Worm (Caenorhabditis elegans) whole organism, early embryonic: ENCODE measurements around the gene F13A7.12.
"Not testable (repeated sequence)": the region's sequence is repeated elsewhere in the genome, so short reads cannot be mapped to it uniquely, and the experiment has no call there.

ENCODE experiments used
- B0310.2 ChIP-seq: sonication (generic microtip); optimal IDR thresholded peaks from 2 replicates; lab custom pipeline; 2016; ENCODE audit warnings: mild to moderate bottlenecking, missing genetic modification characterization, missing compliant biosample characterization
- F13C5.2 ChIP-seq: sonication (generic microtip); optimal IDR thresholded peaks from 2 replicates; lab custom pipeline; 2017; ENCODE audit warnings: mild to moderate bottlenecking, missing genetic modification characterization, inconsistent platforms, missing compliant biosample characterization
- aly-1 ChIP-seq: sonication (generic microtip); optimal IDR thresholded peaks from 2 replicates; lab custom pipeline; 2016; ENCODE audit warnings: missing genetic modification characterization, missing compliant biosample characterization
- ama-1 ChIP-seq: fragments of 150-350 bp; optimal IDR thresholded peaks from 2 replicates; lab custom pipeline; 2014
- ceh-13 ChIP-seq: fragments of 200-800 bp; sonication (Bioruptor generic); optimal IDR thresholded peaks from 2 replicates; lab custom pipeline; 2018; ENCODE audit warnings: mild to moderate bottlenecking, missing genetic modification characterization, missing compliant biosample characterization
- ceh-36 ChIP-seq: sonication (generic microtip); optimal IDR thresholded peaks from 2 replicates; lab custom pipeline; 2016; ENCODE audit warnings: missing genetic modification characterization, inconsistent platforms, missing compliant biosample characterization
- ets-7 ChIP-seq: sonication (generic microtip); optimal IDR thresholded peaks from 2 replicates; lab custom pipeline; 2016; ENCODE audit warnings: missing genotype, missing genetic modification characterization, missing compliant biosample characterization
- flt-1 ChIP-seq: fragments of 200-800 bp; sonication (Bioruptor generic); IDR thresholded peaks from 2 replicates; pipeline ENCODE4 v1.3.6; 2022; ENCODE audit warnings: missing genetic modification characterization, missing compliant biosample characterization
- hmbx-1 ChIP-seq: sonication (generic microtip); optimal IDR thresholded peaks from 2 replicates; lab custom pipeline; 2016; ENCODE audit warnings: mild to moderate bottlenecking, missing genetic modification characterization, missing compliant biosample characterization
- hmg-4 ChIP-seq: fragments of 200-800 bp; sonication (Bioruptor generic); optimal IDR thresholded peaks from 2 replicates; lab custom pipeline; 2018; ENCODE audit warnings: mild to moderate bottlenecking, missing genetic modification characterization, missing compliant biosample characterization
- hnd-1 ChIP-seq: sonication (generic microtip); optimal IDR thresholded peaks from 2 replicates; lab custom pipeline; 2016; ENCODE audit warnings: missing genetic modification characterization, missing compliant biosample characterization
- pes-1 ChIP-seq: fragments of 200-800 bp; sonication (Bioruptor generic); IDR thresholded peaks from 2 replicates; pipeline ENCODE4 v1.3.6; 2022; ENCODE audit warnings: missing genetic modification reagents, missing genetic modification characterization, missing compliant biosample characterization
- scrt-1 ChIP-seq: fragments of 200-800 bp; sonication (Bioruptor generic); IDR thresholded peaks from 2 replicates; pipeline ENCODE4 v1.3.6; 2022; ENCODE audit warnings: missing genetic modification characterization, missing compliant biosample characterization
- sea-1 ChIP-seq: fragments of 200-800 bp; sonication (Bioruptor generic); conservative IDR thresholded peaks from 2 replicates; pipeline ENCODE4 v1.3.6; 2022; ENCODE audit warnings: missing genetic modification characterization, missing compliant biosample characterization
- tbx-11 ChIP-seq: fragments of 200-800 bp; sonication (Bioruptor generic); IDR thresholded peaks from 2 replicates; pipeline ENCODE4 v1.3.6; 2022; ENCODE audit warnings: missing genetic modification characterization, missing compliant biosample characterization
- tbx-37 ChIP-seq: fragments of 200-800 bp; sonication (Bioruptor generic); conservative IDR thresholded peaks from 2 replicates; pipeline ENCODE4 v1.3.6; 2022; ENCODE audit warnings: missing genetic modification reagents, missing genetic modification characterization, missing compliant biosample characterization
- tra-4 ChIP-seq: sonication (generic microtip); optimal IDR thresholded peaks from 2 replicates; lab custom pipeline; 2017; ENCODE audit warnings: missing genetic modification characterization, missing compliant biosample characterization

F13A7.12 gene

ce11 chrV:16374676-16375075, 21.2 kb upstream of the F13A7.12 start, which contains the start of gene srv-34:
Gene srv-34 (minus strand): TSS chrV:16374776.
- TF ChIP-seq B0310.2 (tag; lab: Kevin White, UChicago) (no peak), ets-7 (tag; lab: Kevin White, UChicago) (no peak), ceh-36 (tag; lab: Kevin White, UChicago) (no peak), pes-1 (no peak), ama-1 (lab: Kevin White, UChicago) (no peak), sea-1 (GFP tag; lab: Robert Waterston, UW) (no peak), ceh-13 (GFP tag; lab: Kevin White, UChicago) (no peak), tbx-37 (GFP tag; lab: Robert Waterston, UW) (no peak), flt-1 (GFP tag; lab: Robert Waterston, UW) (no peak), scrt-1 (GFP tag; lab: Robert Waterston, UW) (no peak), aly-1 (tag; lab: Kevin White, UChicago) (no peak), hmg-4 (GFP tag; lab: Kevin White, UChicago) (no peak), tbx-11 (GFP tag; lab: Robert Waterston, UW) (no peak)

- TF ChIP-seq ceh-36 (tag; lab: Kevin White, UChicago) (no peak), tbx-11 (GFP tag; lab: Robert Waterston, UW) (no peak), ets-7 (tag; lab: Kevin White, UChicago) (no peak), tra-4 (tag; lab: Kevin White, UChicago) (no peak), flt-1 (GFP tag; lab: Robert Waterston, UW) (no peak), hmg-4 (GFP tag; lab: Kevin White, UChicago) (no peak), hmbx-1 (no peak), ceh-13 (GFP tag; lab: Kevin White, UChicago) (no peak), scrt-1 (GFP tag; lab: Robert Waterston, UW) (no peak), aly-1 (tag; lab: Kevin White, UChicago) (no peak), tbx-37 (GFP tag; lab: Robert Waterston, UW) (no peak), sea-1 (GFP tag; lab: Robert Waterston, UW) (no peak), pes-1 (no peak), ama-1 (lab: Kevin White, UChicago) (no peak), F13C5.2 (no peak), hnd-1 (tag; lab: Kevin White, UChicago) (no peak), B0310.2 (tag; lab: Kevin White, UChicago) (no peak)
These were observed 19.4 kb upstream of the F13A7.12 start for ce11 chrV:16376430-16376948.

ce11 chrV:16377188-16377587, 18.7 kb upstream of the F13A7.12 start:
- TF ChIP-seq ceh-13 (GFP tag; lab: Kevin White, UChicago) (no peak), pes-1 (no peak), tra-4 (tag; lab: Kevin White, UChicago) (no peak), hnd-1 (tag; lab: Kevin White, UChicago) (no peak), flt-1 (GFP tag; lab: Robert Waterston, UW) (no peak)

ce11 chrV:16377849-16378248, 18.0 kb upstream of the F13A7.12 start, which contains the start of gene F13A7.1:
Gene F13A7.1 (minus strand): TSS chrV:16377949.
- TF ChIP-seq ama-1 (lab: Kevin White, UChicago) (no peak), aly-1 (tag; lab: Kevin White, UChicago) (no peak)

- TF ChIP-seq hmbx-1, result no peak
- no peak for TF ChIP-seq ceh-36 (tag; lab: Kevin White, UChicago)
- no peak for TF ChIP-seq tbx-11 (GFP tag; lab: Robert Waterston, UW)
- TF ChIP-seq tbx-37 (GFP tag; lab: Robert Waterston, UW), result no peak
- TF ChIP-seq scrt-1 (GFP tag; lab: Robert Waterston, UW), result no peak
- no peak for TF ChIP-seq F13C5.2
- no peak for TF ChIP-seq B0310.2 (tag; lab: Kevin White, UChicago)
- no peak for TF ChIP-seq hnd-1 (tag; lab: Kevin White, UChicago)
- no peak for TF ChIP-seq sea-1 (GFP tag; lab: Robert Waterston, UW)
- TF ChIP-seq ama-1 (lab: Kevin White, UChicago), result no peak
- TF ChIP-seq hmg-4 (GFP tag; lab: Kevin White, UChicago), result no peak
- TF ChIP-seq pes-1, result no peak
- no peak for TF ChIP-seq flt-1 (GFP tag; lab: Robert Waterston, UW)
- no peak for TF ChIP-seq aly-1 (tag; lab: Kevin White, UChicago)
- no peak for TF ChIP-seq ceh-13 (GFP tag; lab: Kevin White, UChicago)
These were observed 12.9 kb upstream of the F13A7.12 start for ce11 chrV:16382949-16383348.

ce11 chrV:16383729-16384128, 12.1 kb upstream of the F13A7.12 start, which contains the start of gene F13A7.7:
Gene F13A7.7 (minus strand): TSS chrV:16383829.
- not testable (repeated sequence) for TF ChIP-seq ets-7 (tag; lab: Kevin White, UChicago); F13C5.2; ama-1 (lab: Kevin White, UChicago)

ce11 chrV:16388268-16388667, 7.6 kb upstream of the F13A7.12 start, which contains the start of gene sri-65:
Gene sri-65 (minus strand): TSS chrV:16388368.
- no peak for TF ChIP-seq tbx-11 (GFP tag; lab: Robert Waterston, UW)
- TF ChIP-seq ama-1 (lab: Kevin White, UChicago), result no peak
- no peak for TF ChIP-seq sea-1 (GFP tag; lab: Robert Waterston, UW)
- TF ChIP-seq pes-1, result no peak
- TF ChIP-seq hnd-1 (tag; lab: Kevin White, UChicago), result no peak
- TF ChIP-seq ceh-13 (GFP tag; lab: Kevin White, UChicago), result no peak
- TF ChIP-seq F13C5.2, result no peak
- no peak for TF ChIP-seq hmbx-1
- no peak for TF ChIP-seq aly-1 (tag; lab: Kevin White, UChicago)
- TF ChIP-seq B0310.2 (tag; lab: Kevin White, UChicago), result no peak
- no peak for TF ChIP-seq flt-1 (GFP tag; lab: Robert Waterston, UW)
- TF ChIP-seq ceh-36 (tag; lab: Kevin White, UChicago), result no peak
- no peak for TF ChIP-seq hmg-4 (GFP tag; lab: Kevin White, UChicago)
- no peak for TF ChIP-seq scrt-1 (GFP tag; lab: Robert Waterston, UW)
- no peak for TF ChIP-seq tra-4 (tag; lab: Kevin White, UChicago)
- no peak for TF ChIP-seq tbx-37 (GFP tag; lab: Robert Waterston, UW)
- no peak for TF ChIP-seq ets-7 (tag; lab: Kevin White, UChicago)
